Worm (Caenorhabditis elegans) whole organism, young adult: Measurements from ENCODE around the gene T23B12.6.

Experiments
- B0035.1 ChIP-seq: sonication (generic microtip); optimal IDR thresholded peaks from 2 replicates; lab custom pipeline; 2016; ENCODE audit warnings: missing genetic modification characterization, mild to moderate bottlenecking, missing compliant biosample characterization, missing genotype, missing genetic modification reagents
- B0261.1 ChIP-seq: sonication (generic microtip); optimal IDR thresholded peaks from 2 replicates; lab custom pipeline; 2016; ENCODE audit warnings: mild to moderate bottlenecking, missing genetic modification characterization, moderate library complexity, missing compliant biosample characterization
- B0336.3 ChIP-seq: fragments of 200-800 bp; sonication (Bioruptor generic); IDR thresholded peaks from 2 replicates; pipeline ENCODE4 v1.3.6; 2022; ENCODE audit warnings: missing genetic modification characterization, missing compliant biosample characterization
- C17E4.6 ChIP-seq: fragments of 200-800 bp; sonication (Bioruptor generic); IDR thresholded peaks from 2 replicates; pipeline ENCODE4 v1.3.6; 2022; ENCODE audit warnings: missing genetic modification reagents, missing genetic modification characterization, missing compliant biosample characterization
- F23B12.7 ChIP-seq: sonication (generic microtip); optimal IDR thresholded peaks from 2 replicates; lab custom pipeline; 2017; ENCODE audit warnings: missing genetic modification characterization, mild to moderate bottlenecking, missing compliant biosample characterization, antibody characterized with exemption, moderate library complexity; ENCODE audit not compliant: insufficient read depth
- F49E8.2 ChIP-seq: sonication (generic microtip); optimal IDR thresholded peaks from 3 replicates; lab custom pipeline; 2017; ENCODE audit warnings: missing genetic modification characterization, mild to moderate bottlenecking, missing compliant biosample characterization, antibody characterized with exemption, moderate library complexity; ENCODE audit not compliant: insufficient read depth
- F52B5.7 ChIP-seq: sonication (generic microtip); optimal IDR thresholded peaks from 2 replicates; lab custom pipeline; 2016; ENCODE audit warnings: mild to moderate bottlenecking, missing genetic modification characterization, missing compliant biosample characterization
- F55B11.4 ChIP-seq: sonication (generic microtip); optimal IDR thresholded peaks from 2 replicates; lab custom pipeline; 2016; ENCODE audit warnings: missing compliant biosample characterization, missing genetic modification characterization, borderline replicate concordance; ENCODE audit not compliant: insufficient read depth
- T07F8.4 ChIP-seq: sonication (generic microtip); optimal IDR thresholded peaks from 2 replicates; lab custom pipeline; 2016; ENCODE audit warnings: mild to moderate bottlenecking, missing genetic modification characterization, moderate library complexity, missing compliant biosample characterization
- Y53F4B.3 ChIP-seq: fragments of 200-800 bp; sonication (Bioruptor generic); IDR thresholded peaks from 2 replicates; pipeline ENCODE4 v1.3.6; 2022; ENCODE audit warnings: missing genetic modification reagents, missing genetic modification characterization, missing compliant biosample characterization
- Y56A3A.18 ChIP-seq: fragments of 200-800 bp; sonication (Bioruptor generic); IDR thresholded peaks from 2 replicates; pipeline ENCODE4 v1.3.6; 2022; ENCODE audit warnings: missing genetic modification reagents, missing genetic modification characterization, missing compliant biosample characterization
- Y79H2A.3 ChIP-seq: fragments of 200-800 bp; sonication (Bioruptor generic); conservative IDR thresholded peaks from 2 replicates; pipeline ENCODE4 v1.3.6; 2022; ENCODE audit warnings: missing genetic modification reagents, missing genetic modification characterization, missing compliant biosample characterization
- Y95B8A.8 ChIP-seq: fragments of 200-800 bp; sonication (Bioruptor generic); IDR thresholded peaks from 2 replicates; pipeline ENCODE4 v1.3.6; 2022; ENCODE audit warnings: missing genetic modification reagents, missing genetic modification characterization, missing compliant biosample characterization
- akir-1 ChIP-seq: fragments of 200-800 bp; sonication (Bioruptor generic); optimal IDR thresholded peaks from 2 replicates; lab custom pipeline; 2018; ENCODE audit warnings: mild to moderate bottlenecking, missing genetic modification characterization, moderate library complexity, missing compliant biosample characterization
- atf-7 ChIP-seq: sonication (generic microtip); optimal IDR thresholded peaks from 2 replicates; lab custom pipeline; 2017; ENCODE audit warnings: mild to moderate bottlenecking, missing genetic modification characterization, missing compliant biosample characterization
- attf-3 ChIP-seq: fragments of 200-800 bp; sonication (Bioruptor generic); conservative IDR thresholded peaks from 2 replicates; pipeline ENCODE4 v1.3.6; 2022; ENCODE audit warnings: missing genetic modification reagents, missing genetic modification characterization, missing compliant biosample characterization
- bed-2 ChIP-seq: fragments of 200-800 bp; sonication (Bioruptor generic); IDR thresholded peaks from 2 replicates; pipeline ENCODE4 v1.3.6; 2022; ENCODE audit warnings: missing genetic modification reagents, missing genetic modification characterization, missing compliant biosample characterization
- die-1 ChIP-seq: sonication (generic microtip); optimal IDR thresholded peaks from 2 replicates; lab custom pipeline; 2016; ENCODE audit warnings: missing genotype, mild to moderate bottlenecking, missing genetic modification characterization, missing compliant biosample characterization
- dpff-1 ChIP-seq: sonication (generic microtip); optimal IDR thresholded peaks from 2 replicates; lab custom pipeline; 2017; ENCODE audit warnings: mild to moderate bottlenecking, missing genetic modification characterization, missing compliant biosample characterization
- egl-44 ChIP-seq: fragments of 200-800 bp; sonication (Bioruptor generic); IDR thresholded peaks from 2 replicates; pipeline ENCODE4 v1.3.6; 2022; ENCODE audit warnings: missing genetic modification reagents, missing genetic modification characterization, missing compliant biosample characterization
- egrh-3 ChIP-seq: fragments of 200-800 bp; sonication (Bioruptor generic); IDR thresholded peaks from 2 replicates; pipeline ENCODE4 v1.3.6; 2022; ENCODE audit warnings: missing genetic modification reagents, missing genetic modification characterization, missing compliant biosample characterization
- lag-1 ChIP-seq: fragments of 200-800 bp; sonication (Bioruptor generic); IDR thresholded peaks from 2 replicates; pipeline ENCODE4 v1.3.6; 2022; ENCODE audit warnings: missing genetic modification reagents, missing genetic modification characterization, missing compliant biosample characterization
- let-607 ChIP-seq, 2 experiments: fragments of 200-800 bp in 1 of 2; sonication (Bioruptor generic) in 1 of 2; sonication (generic microtip) in 1 of 2; optimal IDR thresholded peaks; 2 replicates each; lab custom pipeline; 2016 to 2018; ENCODE audit warnings: mild to moderate bottlenecking in 2 of 2, missing compliant biosample characterization in 2 of 2, missing genetic modification characterization in 2 of 2, moderate library complexity in 2 of 2, missing genotype in 1 of 2
- lin-26 ChIP-seq: fragments of 200-800 bp; sonication (Bioruptor generic); IDR thresholded peaks from 2 replicates; pipeline ENCODE4 v1.3.6; 2022; ENCODE audit warnings: missing genetic modification reagents, missing genetic modification characterization, missing compliant biosample characterization
- lsl-1 ChIP-seq: fragments of 200-800 bp; sonication (Bioruptor generic); optimal IDR thresholded peaks from 2 replicates; lab custom pipeline; 2018; ENCODE audit warnings: mild to moderate bottlenecking, missing genetic modification characterization, moderate library complexity, missing compliant biosample characterization
- lsy-27 ChIP-seq: sonication (generic microtip); optimal IDR thresholded peaks from 2 replicates; lab custom pipeline; 2017; ENCODE audit warnings: missing genetic modification characterization, mild to moderate bottlenecking, missing compliant biosample characterization, antibody characterized with exemption, missing genotype, borderline replicate concordance; ENCODE audit not compliant: insufficient read depth
- madf-6 ChIP-seq: fragments of 200-800 bp; sonication (Bioruptor generic); IDR thresholded peaks from 2 replicates; pipeline ENCODE4 v1.3.6; 2022; ENCODE audit warnings: missing genetic modification reagents, missing genetic modification characterization, missing compliant biosample characterization
- madf-8 ChIP-seq: fragments of 200-800 bp; sonication (Bioruptor generic); conservative IDR thresholded peaks from 2 replicates; pipeline ENCODE4 v1.3.6; 2022; ENCODE audit warnings: missing genetic modification reagents, missing genetic modification characterization, missing compliant biosample characterization
- mes-4 ChIP-seq: sonication (generic microtip); optimal IDR thresholded peaks from 2 replicates; lab custom pipeline; 2016; ENCODE audit warnings: missing genotype, missing genetic modification characterization, missing compliant biosample characterization
- nfya-1 ChIP-seq: sonication (generic microtip); optimal IDR thresholded peaks from 2 replicates; lab custom pipeline; 2017; ENCODE audit warnings: antibody characterized with exemption, missing compliant biosample characterization, missing genetic modification characterization, borderline replicate concordance; ENCODE audit not compliant: insufficient read depth
- nfya-2 ChIP-seq: fragments of 200-800 bp; sonication (Bioruptor generic); IDR thresholded peaks from 2 replicates; pipeline ENCODE4 v1.3.6; 2022; ENCODE audit warnings: missing genetic modification reagents, missing genetic modification characterization, missing compliant biosample characterization
- nhr-179 ChIP-seq: sonication (generic microtip); optimal IDR thresholded peaks from 2 replicates; lab custom pipeline; 2016; ENCODE audit warnings: mild to moderate bottlenecking, missing genetic modification characterization, missing compliant biosample characterization
- nhr-90 ChIP-seq: sonication (generic microtip); optimal IDR thresholded peaks from 2 replicates; lab custom pipeline; 2016; ENCODE audit warnings: missing genotype, mild to moderate bottlenecking, missing genetic modification characterization, missing compliant biosample characterization
- pha-4 ChIP-seq: fragments of 150-350 bp; sonication (generic microtip); optimal IDR thresholded peaks from 2 replicates; lab custom pipeline; 2014; ENCODE audit warnings: missing biosample characterization, missing genetic modification reagents, missing genetic modification characterization
- rpc-1 ChIP-seq, 2 experiments: fragments of 150-350 bp in 1 of 2; sonication (generic microtip) in 1 of 2; optimal IDR thresholded peaks; 2 replicates each; lab custom pipeline; 2014 to 2018; ENCODE audit warnings: missing biosample characterization in 1 of 2, missing genetic modification characterization in 1 of 2, missing genetic modification reagents in 1 of 2, missing genotype in 1 of 2
- sea-2 ChIP-seq: fragments of 200-800 bp; sonication (Bioruptor generic); IDR thresholded peaks from 2 replicates; pipeline ENCODE4 v1.3.6; 2022; ENCODE audit warnings: missing genetic modification characterization, missing compliant biosample characterization
- snpc-3.4 ChIP-seq: sonication (generic microtip); optimal IDR thresholded peaks from 2 replicates; lab custom pipeline; 2017; ENCODE audit warnings: missing genetic modification characterization, mild to moderate bottlenecking, missing compliant biosample characterization, antibody characterized with exemption, moderate library complexity, missing genotype, missing genetic modification reagents
- snpc-4 ChIP-seq, 5 experiments: fragments of 150-350 bp in 1 of 5; sonication (generic microtip) in 4 of 5; optimal IDR thresholded peaks; 2 replicates each; lab custom pipeline; 2014 to 2018; ENCODE audit warnings: missing genetic modification characterization in 5 of 5, missing biosample characterization in 3 of 5, antibody characterized with exemption in 2 of 5, mild to moderate bottlenecking in 2 of 5, missing compliant biosample characterization in 2 of 5, missing genotype in 2 of 5, moderate library complexity in 2 of 5, missing genetic modification reagents in 1 of 5
- somi-1 ChIP-seq: fragments of 200-800 bp; sonication (Bioruptor generic); optimal IDR thresholded peaks from 2 replicates; lab custom pipeline; 2018; ENCODE audit warnings: mild to moderate bottlenecking, missing genetic modification characterization, missing compliant biosample characterization
- unc-62 ChIP-seq: fragments of 150-350 bp; optimal IDR thresholded peaks from 2 replicates; lab custom pipeline; 2014; ENCODE audit warnings: missing biosample characterization, missing genetic modification reagents, missing genetic modification characterization
- xnd-1 ChIP-seq: sonication (generic microtip); optimal IDR thresholded peaks from 2 replicates; lab custom pipeline; 2016; ENCODE audit warnings: missing genotype, missing genetic modification reagents, missing genetic modification characterization, missing compliant biosample characterization
- ztf-22 ChIP-seq: fragments of 200-800 bp; sonication (Bioruptor generic); optimal IDR thresholded peaks from 2 replicates; lab custom pipeline; 2018; ENCODE audit warnings: mild to moderate bottlenecking, missing genetic modification characterization, moderate library complexity, missing compliant biosample characterization

T23B12.6 gene

DNA sequence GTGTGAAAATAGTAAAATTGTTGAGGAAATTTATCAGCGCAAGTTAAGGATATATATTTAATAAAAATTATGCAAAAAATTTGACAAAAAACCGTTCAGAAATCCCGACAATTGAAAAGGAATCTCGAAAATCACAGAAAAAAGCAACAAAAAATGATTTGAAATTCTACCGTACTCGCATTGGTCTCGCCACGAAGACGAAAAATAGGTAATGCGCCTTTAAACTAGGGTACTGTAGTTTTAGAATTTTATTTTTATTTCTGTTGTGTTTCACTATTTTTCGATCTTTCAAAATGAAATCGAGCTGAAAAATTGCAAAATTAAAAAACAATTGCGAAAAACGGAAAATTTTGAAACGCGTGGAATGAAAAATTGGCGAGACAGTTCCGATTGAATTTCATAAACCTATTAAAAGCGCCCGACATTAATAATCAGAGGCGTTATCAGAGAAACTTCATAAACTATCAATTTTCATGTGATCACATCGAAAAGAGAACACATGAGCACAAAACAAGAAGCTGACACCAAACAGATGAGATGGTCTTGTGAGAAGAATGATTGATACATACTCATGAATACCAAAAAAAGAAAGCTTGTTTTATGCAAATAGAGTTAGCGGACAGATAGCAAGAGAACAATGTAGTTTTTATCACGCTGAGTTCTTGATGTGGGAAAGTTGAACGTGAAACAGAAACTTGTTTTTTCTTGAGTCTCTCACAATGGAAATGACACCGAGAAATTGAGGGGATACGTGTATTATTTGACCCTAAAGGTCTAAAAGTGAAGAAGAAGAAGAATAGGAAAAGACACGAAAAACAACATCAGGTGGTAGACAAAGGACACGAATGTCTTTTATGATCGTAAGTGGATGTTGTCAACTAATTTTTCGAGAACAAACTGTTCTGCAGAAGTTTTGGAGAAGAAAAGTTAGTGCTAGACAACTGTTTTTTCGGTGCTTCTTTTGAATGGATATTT lies 35.1 kb downstream of the T23B12.6 start (continued):
- TF ChIP-seq F23B12.7 (tag; lab: Kevin White, UChicago) = no peak
- TF ChIP-seq lsl-1 (GFP tag; lab: Kevin White, UChicago) = peak; percentile 96
- no peak for TF ChIP-seq nhr-179 (tag; lab: Kevin White, UChicago)
- TF ChIP-seq Y95B8A.8 (GFP tag; lab: Robert Waterston, UW) = no peak
- peak; percentile 79 for TF ChIP-seq xnd-1 (tag; lab: Kevin White, UChicago)
- no peak for TF ChIP-seq lag-1 (GFP tag; lab: Robert Waterston, UW)
- TF ChIP-seq lsy-27 = no peak
- no peak for TF ChIP-seq C17E4.6 (GFP tag; lab: Robert Waterston, UW)
- TF ChIP-seq madf-8 (GFP tag; lab: Robert Waterston, UW) = peak; percentile 64
- peak; percentile 9 for TF ChIP-seq nhr-90 (tag; lab: Kevin White, UChicago)
- TF ChIP-seq Y56A3A.18 (GFP tag; lab: Robert Waterston, UW) = no peak
- TF ChIP-seq let-607 (tag; optimal IDR thresholded peaks at IDR 0.05; lab: Kevin White, UChicago) = no peak
- no peak for TF ChIP-seq Y79H2A.3 (GFP tag; lab: Robert Waterston, UW)
- TF ChIP-seq snpc-4 (GFP tag; optimal IDR thresholded peaks at IDR 0.05; lab: Kevin White, UChicago) = no peak
- TF ChIP-seq snpc-4 (tag; optimal IDR thresholded peaks at IDR 0.05; lab: Kevin White, UChicago) = peak in 3 of 4 experiments; percentile 42 to 69 (median 65)
- TF ChIP-seq B0336.3 (GFP tag; lab: Robert Waterston, UW) = no peak
- no peak for TF ChIP-seq bed-2 (GFP tag; lab: Robert Waterston, UW)
- TF ChIP-seq unc-62 (GFP tag; lab: Kevin White, UChicago) = peak; percentile 65
- TF ChIP-seq B0035.1 (tag; lab: Kevin White, UChicago) = no peak
- TF ChIP-seq rpc-1 (optimal IDR thresholded peaks at IDR 0.05; lab: Kevin White, UChicago) = no peak
- TF ChIP-seq rpc-1 (tag; optimal IDR thresholded peaks at IDR 0.05; lab: Kevin White, UChicago) = no peak
- TF ChIP-seq atf-7 (tag; lab: Kevin White, UChicago) = peak; percentile 20
- no peak for TF ChIP-seq dpff-1 (tag; lab: Kevin White, UChicago)
- TF ChIP-seq attf-3 = no peak
- no peak for TF ChIP-seq F52B5.7
- TF ChIP-seq lin-26 (GFP tag; lab: Robert Waterston, UW) = peak; percentile 48; the same call in 1 of the 2 replicates
- TF ChIP-seq Y53F4B.3 (GFP tag; lab: Robert Waterston, UW) = no peak
- no peak for TF ChIP-seq akir-1 (GFP tag; lab: Kevin White, UChicago)
- TF ChIP-seq B0261.1 (tag; lab: Kevin White, UChicago) = no peak
- TF ChIP-seq nfya-2 = no peak
- TF ChIP-seq snpc-3.4 (tag; lab: Kevin White, UChicago) = peak; percentile 42
- no peak for TF ChIP-seq nfya-1 (tag; lab: Kevin White, UChicago)
- TF ChIP-seq egrh-3 (GFP tag; lab: Robert Waterston, UW) = no peak
- TF ChIP-seq T07F8.4 (tag; lab: Kevin White, UChicago) = no peak
- TF ChIP-seq somi-1 = no peak
- peak; percentile 32 for TF ChIP-seq ztf-22
- no peak for TF ChIP-seq egl-44 (GFP tag; lab: Robert Waterston, UW)
- no peak for TF ChIP-seq mes-4 (tag; lab: Kevin White, UChicago)
- TF ChIP-seq pha-4 (tag; lab: Kevin White, UChicago) = peak; percentile 55
- TF ChIP-seq die-1 (tag; lab: Kevin White, UChicago) = no peak
- TF ChIP-seq F49E8.2 (tag; lab: Kevin White, UChicago) = peak; percentile 31
- peak; percentile 84 for TF ChIP-seq madf-6 (GFP tag; lab: Robert Waterston, UW)
- TF ChIP-seq sea-2 (GFP tag; lab: Robert Waterston, UW) = no peak
- no peak for TF ChIP-seq F55B11.4 (tag; lab: Kevin White, UChicago)
- TF ChIP-seq, all 124 proteins: peak for 18
